Worm (Caenorhabditis elegans) whole organism, L2 larva: Measurements from ENCODE around the gene str-228.
A peak's percentile ranks its signal among the peaks of the same experiment; 100 is the strongest.
"Not testable (repeated sequence)": the region's sequence is repeated elsewhere in the genome, so short reads cannot be mapped to it uniquely, and the experiment has no call there.

Experiments used
- C34F6.9 ChIP-seq: fragments of 150-350 bp; optimal IDR thresholded peaks from 2 replicates; lab custom pipeline; 2014; ENCODE audit warnings: missing biosample characterization, missing genetic modification characterization
- F13H6.1 ChIP-seq: sonication (generic microtip); optimal IDR thresholded peaks from 2 replicates; lab custom pipeline; 2016; ENCODE audit warnings: missing genetic modification characterization, missing compliant biosample characterization
- R02D3.7 ChIP-seq: fragments of 150-350 bp; optimal IDR thresholded peaks from 2 replicates; lab custom pipeline; 2014; ENCODE audit warnings: missing biosample characterization, missing genetic modification characterization
- aly-2 ChIP-seq: fragments of 150-350 bp; optimal IDR thresholded peaks from 2 replicates; lab custom pipeline; 2014; ENCODE audit warnings: missing biosample characterization, missing genetic modification characterization
- blmp-1 ChIP-seq: sonication (generic microtip); optimal IDR thresholded peaks from 2 replicates; lab custom pipeline; 2017; ENCODE audit warnings: missing genetic modification characterization, mild to moderate bottlenecking, missing compliant biosample characterization, antibody characterized with exemption, moderate library complexity; ENCODE audit not compliant: insufficient read depth
- ceh-16 ChIP-seq: fragments of 150-350 bp; optimal IDR thresholded peaks from 2 replicates; lab custom pipeline; 2014; ENCODE audit warnings: missing biosample characterization, missing genetic modification characterization
- ceh-82 ChIP-seq: fragments of 150-350 bp; optimal IDR thresholded peaks from 2 replicates; lab custom pipeline; 2014; ENCODE audit warnings: missing biosample characterization, missing genetic modification characterization
- crh-2 ChIP-seq: sonication (generic microtip); optimal IDR thresholded peaks from 2 replicates; lab custom pipeline; 2017; ENCODE audit warnings: missing biosample characterization, missing genetic modification characterization
- egl-27 ChIP-seq: sonication (generic microtip); optimal IDR thresholded peaks from 3 replicates; lab custom pipeline; 2017; ENCODE audit warnings: missing biosample characterization, missing genetic modification reagents, missing genetic modification characterization
- elt-1 ChIP-seq: fragments of 150-350 bp; optimal IDR thresholded peaks from 2 replicates; lab custom pipeline; 2014; ENCODE audit warnings: missing biosample characterization, missing genetic modification characterization
- fos-1 ChIP-seq: fragments of 150-350 bp; optimal IDR thresholded peaks from 2 replicates; lab custom pipeline; 2014; ENCODE audit warnings: missing biosample characterization, missing genetic modification characterization
- gmeb-1 ChIP-seq: fragments of 150-350 bp; optimal IDR thresholded peaks from 2 replicates; lab custom pipeline; 2014; ENCODE audit warnings: missing biosample characterization, missing genetic modification characterization
- lin-11 ChIP-seq: fragments of 150-350 bp; sonication (generic microtip); optimal IDR thresholded peaks from 2 replicates; lab custom pipeline; 2014; ENCODE audit warnings: missing biosample characterization, missing genetic modification characterization, inconsistent platforms, mixed read lengths
- lsy-2 ChIP-seq, 2 experiments: fragments of 150-350 bp in 1 of 2; sonication (generic microtip) in 1 of 2; optimal IDR thresholded peaks; 2 replicates each; lab custom pipeline; 2014 to 2017; ENCODE audit warnings: missing biosample characterization in 2 of 2, missing genetic modification characterization in 2 of 2
- mab-5 ChIP-seq: fragments of 150-350 bp; optimal IDR thresholded peaks from 2 replicates; lab custom pipeline; 2014; ENCODE audit warnings: missing biosample characterization, missing genetic modification characterization
- mbf-1 ChIP-seq: sonication (generic microtip); optimal IDR thresholded peaks from 2 replicates; lab custom pipeline; 2017; ENCODE audit warnings: missing biosample characterization, missing genetic modification characterization
- mdl-1 ChIP-seq, 2 experiments: fragments of 150-350 bp in 1 of 2; sonication (generic microtip) in 1 of 2; optimal IDR thresholded peaks; 2 replicates each; lab custom pipeline; 2017; ENCODE audit warnings: missing biosample characterization in 2 of 2, missing genetic modification characterization in 2 of 2
- nhr-11 ChIP-seq: fragments of 150-350 bp; optimal IDR thresholded peaks from 2 replicates; lab custom pipeline; 2014; ENCODE audit warnings: missing biosample characterization, missing genetic modification characterization
- nhr-21 ChIP-seq: fragments of 150-350 bp; optimal IDR thresholded peaks from 2 replicates; lab custom pipeline; 2014; ENCODE audit warnings: missing biosample characterization, missing genetic modification characterization
- nhr-23 ChIP-seq: fragments of 150-350 bp; optimal IDR thresholded peaks from 2 replicates; lab custom pipeline; 2014; ENCODE audit warnings: missing biosample characterization, missing genetic modification reagents, missing genetic modification characterization
- nhr-237 ChIP-seq: fragments of 150-350 bp; optimal IDR thresholded peaks from 2 replicates; lab custom pipeline; 2014; ENCODE audit warnings: missing biosample characterization, missing genetic modification characterization
- nhr-25 ChIP-seq: fragments of 150-350 bp; sonication (generic microtip); optimal IDR thresholded peaks from 3 replicates; lab custom pipeline; 2014; ENCODE audit warnings: missing biosample characterization, missing genetic modification characterization
- nhr-6 ChIP-seq: fragments of 150-350 bp; optimal IDR thresholded peaks from 2 replicates; lab custom pipeline; 2014; ENCODE audit warnings: missing biosample characterization, missing genetic modification characterization
- nhr-77 ChIP-seq: fragments of 150-350 bp; optimal IDR thresholded peaks from 2 replicates; lab custom pipeline; 2014; ENCODE audit warnings: missing biosample characterization, missing genetic modification characterization
- peb-1 ChIP-seq: fragments of 150-350 bp; optimal IDR thresholded peaks from 2 replicates; lab custom pipeline; 2014; ENCODE audit warnings: missing biosample characterization, missing genetic modification characterization
- skn-1 ChIP-seq: sonication (generic microtip); optimal IDR thresholded peaks from 2 replicates; lab custom pipeline; 2017; ENCODE audit warnings: missing biosample characterization, missing genetic modification characterization
- sma-3 ChIP-seq: sonication (generic microtip); optimal IDR thresholded peaks from 2 replicates; lab custom pipeline; 2016; ENCODE audit warnings: missing genetic modification reagents, missing genetic modification characterization, missing compliant biosample characterization
- sma-9 ChIP-seq, 2 experiments: fragments of 150-350 bp in 1 of 2; sonication (generic microtip) in 1 of 2; optimal IDR thresholded peaks; 2 replicates each; lab custom pipeline; 2014 to 2016; ENCODE audit warnings: missing genetic modification characterization in 2 of 2, mild to moderate bottlenecking in 1 of 2, missing biosample characterization in 1 of 2, missing compliant biosample characterization in 1 of 2, missing genetic modification reagents in 1 of 2, moderate library complexity in 1 of 2
- snpc-4 ChIP-seq: fragments of 150-350 bp; optimal IDR thresholded peaks from 2 replicates; lab custom pipeline; 2014; ENCODE audit warnings: missing biosample characterization, missing genetic modification characterization
- unc-39 ChIP-seq: fragments of 150-350 bp; optimal IDR thresholded peaks from 2 replicates; lab custom pipeline; 2014; ENCODE audit warnings: missing biosample characterization, missing genetic modification characterization
- unc-55 ChIP-seq: fragments of 150-350 bp; sonication (generic microtip); optimal IDR thresholded peaks from 3 replicates; lab custom pipeline; 2014; ENCODE audit warnings: missing biosample characterization, missing genetic modification reagents, missing genetic modification characterization
- unc-62 ChIP-seq: fragments of 150-350 bp; optimal IDR thresholded peaks from 2 replicates; lab custom pipeline; 2014; ENCODE audit warnings: missing biosample characterization, missing genetic modification reagents, missing genetic modification characterization
- zag-1 ChIP-seq: fragments of 150-350 bp; optimal IDR thresholded peaks from 2 replicates; lab custom pipeline; 2014; ENCODE audit warnings: missing biosample characterization, missing genetic modification characterization
- ztf-1 ChIP-seq: fragments of 200-800 bp; sonication (Bioruptor generic); conservative IDR thresholded peaks from 2 replicates; pipeline ENCODE4 v1.3.6; 2022; ENCODE audit warnings: missing genetic modification characterization, missing compliant biosample characterization
- ztf-11 ChIP-seq: sonication (generic microtip); optimal IDR thresholded peaks from 2 replicates; lab custom pipeline; 2017; ENCODE audit warnings: missing biosample characterization, missing genetic modification characterization

The str-228 gene

ce11 chrV:3502038-3502437 is 7.9 kb upstream of the str-228 start, which contains the start of the genes C07G3.8 and C07G3.10:
TSS of gene C07G3.8 (minus strand) at chrV:3502138.
TSS of gene C07G3.10 (plus strand) at chrV:3502307.
- TF ChIP-seq ceh-82 (tag; lab: Kevin White, UChicago) (no peak), lsy-2 (tag; optimal IDR thresholded peaks at IDR 0.05; lab: Kevin White, UChicago) (no peak), ztf-11 (no peak), C34F6.9 (no peak), nhr-6 (tag; lab: Kevin White, UChicago) (no peak), blmp-1 (no peak), unc-55 (no peak), mbf-1 (no peak), F13H6.1 (no peak), sma-3 (GFP tag; lab: Kevin White, UChicago) (no peak), unc-39 (tag; lab: Kevin White, UChicago) (no peak), egl-27 (tag; lab: Kevin White, UChicago) (no peak), R02D3.7 (tag; lab: Kevin White, UChicago) (no peak), crh-2 (tag; lab: Kevin White, UChicago) (no peak)

ce11 chrV:3505745-3506144 is 4.2 kb upstream of the str-228 start:
- peak; percentile 70 for TF ChIP-seq blmp-1
- peak; percentile 77 for TF ChIP-seq fos-1 (tag; lab: Kevin White, UChicago)
- TF ChIP-seq nhr-77 (tag; lab: Kevin White, UChicago), result no peak
- TF ChIP-seq gmeb-1, result peak; percentile 20
- no peak for TF ChIP-seq nhr-23 (tag; lab: Kevin White, UChicago)
- no peak for TF ChIP-seq mdl-1 (tag; optimal IDR thresholded peaks at IDR 0.05; lab: Kevin White, UChicago)
- peak; percentile 64 for TF ChIP-seq crh-2 (tag; lab: Kevin White, UChicago)
- TF ChIP-seq sma-3 (GFP tag; lab: Kevin White, UChicago), result peak; percentile 25
- TF ChIP-seq sma-9 (GFP tag; optimal IDR thresholded peaks at IDR 0.05; lab: Kevin White, UChicago), result peak; percentile 79
- TF ChIP-seq sma-9 (tag; optimal IDR thresholded peaks at IDR 0.05; lab: Kevin White, UChicago), result no peak
- no peak for TF ChIP-seq aly-2 (tag; lab: Kevin White, UChicago)
- no peak for TF ChIP-seq nhr-11 (tag; lab: Kevin White, UChicago)

ce11 chrV:3506252-3506651 is 3.7 kb upstream of the str-228 start, which contains the start of gene ugt-64:
TSS of gene ugt-64 (minus strand) at chrV:3506352.
- not testable (repeated sequence) for TF ChIP-seq nhr-23 (tag; lab: Kevin White, UChicago); elt-1; unc-62 (GFP tag; lab: Kevin White, UChicago)

- TF ChIP-seq ceh-16, result no peak
- no peak for TF ChIP-seq nhr-11 (tag; lab: Kevin White, UChicago)
- TF ChIP-seq peb-1 (tag; lab: Kevin White, UChicago), result no peak
- no peak for TF ChIP-seq mbf-1
- no peak for TF ChIP-seq snpc-4
- TF ChIP-seq F13H6.1, result no peak
- no peak for TF ChIP-seq skn-1 (tag; lab: Kevin White, UChicago)
- no peak for TF ChIP-seq nhr-25 (tag; lab: Kevin White, UChicago)
- no peak for TF ChIP-seq mab-5 (tag; lab: Kevin White, UChicago)
- no peak for TF ChIP-seq lin-11 (tag; lab: Kevin White, UChicago)
- no peak for TF ChIP-seq nhr-237
- TF ChIP-seq crh-2 (tag; lab: Kevin White, UChicago), result no peak
- TF ChIP-seq egl-27 (tag; lab: Kevin White, UChicago), result no peak
- no peak for TF ChIP-seq aly-2 (tag; lab: Kevin White, UChicago)
- TF ChIP-seq unc-62 (GFP tag; lab: Kevin White, UChicago), result no peak
- TF ChIP-seq ztf-1 (GFP tag; lab: Robert Waterston, UW), result no peak
- TF ChIP-seq gmeb-1, result no peak
- TF ChIP-seq R02D3.7 (tag; lab: Kevin White, UChicago), result no peak
- TF ChIP-seq zag-1 (tag; lab: Kevin White, UChicago), result no peak
These were observed 2.3 kb upstream of the str-228 start, which contains the start of gene str-225 for ce11 chrV:3507691-3508090. TSS of gene str-225 (plus strand) at chrV:3507822.

- TF ChIP-seq nhr-237 (no peak), elt-1 (no peak), sma-9 (GFP tag; optimal IDR thresholded peaks at IDR 0.05; lab: Kevin White, UChicago) (no peak), sma-9 (tag; optimal IDR thresholded peaks at IDR 0.05; lab: Kevin White, UChicago) (no peak), nhr-21 (no peak)
- TF ChIP-seq, all 48 proteins: peak for 0
These were observed 2.4 kb downstream of the str-228 start, which contains the start of gene str-226 for ce11 chrV:3512381-3512780. TSS of gene str-226 (plus strand) at chrV:3512681.
